Worm (Caenorhabditis elegans): ENCODE data around the gene Y32F6B.9.
A peak's percentile ranks its signal among the peaks of the same experiment; 100 is the strongest.

DNA sequence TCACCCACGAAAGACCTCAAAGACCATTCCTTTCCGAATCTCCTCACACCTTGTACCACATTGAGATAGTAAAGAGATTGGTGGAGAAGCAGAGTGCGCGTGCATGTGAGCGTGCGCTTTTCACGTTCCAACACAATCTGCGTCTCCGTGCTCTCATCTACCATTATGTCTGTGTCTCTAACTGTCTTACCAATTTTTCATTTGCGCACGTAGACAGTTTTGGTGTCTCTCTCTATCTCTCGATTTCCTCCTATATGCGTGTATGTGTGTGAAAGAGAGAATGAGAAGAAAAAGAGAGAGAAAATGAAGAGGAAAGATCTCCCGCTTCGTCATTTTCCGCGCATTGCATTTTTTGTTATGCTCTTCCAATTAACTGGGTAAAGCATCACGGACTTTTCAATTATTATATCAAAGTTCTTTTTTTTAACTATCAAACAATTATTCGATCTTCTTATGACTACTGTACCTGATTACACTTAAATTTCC, 11.8 kb upstream of the Y32F6B.9 start:
- TF ChIP-seq egl-27 (tag; optimal IDR thresholded peaks at IDR 0.05) (peak; percentile 14), lin-15B (tag; optimal IDR thresholded peaks at IDR 0.05) (no peak), unc-62 (GFP tag; optimal IDR thresholded peaks at IDR 0.05 in 1 of 2) (peak in 1 of 2 experiments; percentile 99), unc-62 (tag; optimal IDR thresholded peaks at IDR 0.05) (no peak), unc-39 (tag; optimal IDR thresholded peaks at IDR 0.05) (peak; percentile 27), rbr-2 (tag; optimal IDR thresholded peaks at IDR 0.05) (peak; percentile 91), ces-1 (GFP tag; optimal IDR thresholded peaks at IDR 0.05) (peak; percentile 37), ZK337.2 (GFP tag; IDR thresholded peaks at IDR 0.05) (no peak), nhr-11 (tag; optimal IDR thresholded peaks at IDR 0.05) (peak; percentile 97), zip-2 (tag; optimal IDR thresholded peaks at IDR 0.05) (peak; percentile 52), aha-1 (tag) (peak; percentile 100)
